Worm (Caenorhabditis elegans) whole organism, early embryonic: ENCODE data around the gene Y39B6A.37.

Experiments used
- aly-1 ChIP-seq: sonication (generic microtip); optimal IDR thresholded peaks from 2 replicates; lab custom pipeline; 2016; ENCODE audit warnings: missing genetic modification characterization, missing compliant biosample characterization
- tbx-37 ChIP-seq: fragments of 200-800 bp; sonication (Bioruptor generic); conservative IDR thresholded peaks from 2 replicates; pipeline ENCODE4 v1.3.6; 2022; ENCODE audit warnings: missing genetic modification reagents, missing genetic modification characterization, missing compliant biosample characterization

DNA sequence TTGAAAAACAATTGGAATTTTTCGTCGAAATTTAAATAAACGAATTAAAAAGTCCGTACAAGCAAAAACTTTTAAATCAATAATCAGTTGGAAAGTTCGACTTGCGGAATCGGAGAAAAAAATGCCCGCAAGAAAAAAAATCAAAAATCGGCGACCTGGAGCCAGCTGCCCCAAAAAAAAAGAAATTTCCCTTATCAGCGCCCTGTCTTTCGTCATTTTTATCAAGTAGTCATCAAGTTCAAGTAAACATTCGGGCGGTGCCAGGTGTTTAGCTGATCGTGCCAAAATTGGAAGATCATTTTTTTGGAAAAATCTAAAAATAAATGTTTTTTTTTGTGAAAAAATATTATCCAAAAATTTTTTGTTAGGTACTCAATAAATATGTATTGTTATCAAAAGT, 12.3 kb upstream of the Y39B6A.37 start:
- TF ChIP-seq tbx-37 (no peak), aly-1 (tag; lab: Kevin White, UChicago) (no peak)
